Worm (Caenorhabditis elegans): ENCODE results near the gene F11D5.6.

DNA sequence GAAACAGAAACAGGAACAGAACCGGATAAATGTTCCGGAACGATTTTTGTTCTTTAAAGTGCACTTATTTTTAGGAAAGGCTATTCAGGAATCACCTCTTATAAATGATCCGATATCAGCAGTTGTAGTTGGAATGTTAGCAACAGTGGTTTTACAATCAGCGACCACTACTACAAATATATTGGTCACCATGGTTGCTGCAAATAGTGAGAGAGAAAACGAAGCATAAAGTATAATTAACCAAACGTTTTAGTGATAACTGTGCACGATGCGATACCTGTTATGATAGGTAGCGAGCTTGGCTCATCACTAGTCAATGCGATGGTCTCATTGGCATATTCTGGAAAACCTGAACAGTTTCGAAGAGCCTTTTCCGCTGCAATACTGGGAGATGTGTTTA, 43.4 kb upstream of the F11D5.6 start:
- no peak for TF ChIP-seq efl-1 (GFP tag; optimal IDR thresholded peaks at IDR 0.05)
- no peak for TF ChIP-seq aptf-2 (GFP tag; conservative IDR thresholded peaks at IDR 0.05)
- TF ChIP-seq sptf-2 (GFP tag; optimal IDR thresholded peaks at IDR 0.05), result no peak
- TF ChIP-seq unc-130 (GFP tag; optimal IDR thresholded peaks at IDR 0.05), result no peak
- no peak for TF ChIP-seq snpc-4 (GFP tag; optimal IDR thresholded peaks at IDR 0.05)
- no peak for TF ChIP-seq snpc-4 (tag; optimal IDR thresholded peaks at IDR 0.05)
- no peak for TF ChIP-seq ama-1 (optimal IDR thresholded peaks at IDR 0.05)
- no peak for TF ChIP-seq ama-1 (GFP tag; optimal IDR thresholded peaks at IDR 0.05)
- no peak for TF ChIP-seq lir-1 (GFP tag; conservative IDR thresholded peaks at IDR 0.05)
- TF ChIP-seq lin-54 (GFP tag; optimal IDR thresholded peaks at IDR 0.05), result no peak
- no peak for TF ChIP-seq unc-62 (GFP tag; optimal IDR thresholded peaks at IDR 0.05)
- TF ChIP-seq nfya-2 (GFP tag; IDR thresholded peaks at IDR 0.05), result no peak
- no peak for TF ChIP-seq zfh-2 (GFP tag; conservative IDR thresholded peaks at IDR 0.05)
- TF ChIP-seq F10E7.11 (tag; optimal IDR thresholded peaks at IDR 0.05), result no peak
- TF ChIP-seq pha-4 (tag; optimal IDR thresholded peaks at IDR 0.05), result no peak
